Fruit fly (Drosophila melanogaster) whole organism, embryonic: ENCODE measurements around the gene CG6927.

ENCODE experiments used
- Antp ChIP-seq: fragments of 200-800 bp; sonication (Bioruptor generic); optimal IDR thresholded peaks from 3 replicates; lab custom pipeline; 2016; ENCODE audit warnings: missing biosample characterization, missing genetic modification characterization
- CG10366 ChIP-seq: fragments of 200-800 bp; sonication (Bioruptor generic); IDR thresholded peaks from 2 replicates; pipeline ENCODE4 v1.3.6; 2022; ENCODE audit warnings: missing biosample characterization, missing genetic modification characterization
- CG10654 ChIP-seq: fragments of 200-800 bp; sonication (Bioruptor generic); optimal IDR thresholded peaks from 2 replicates; lab custom pipeline; 2016; ENCODE audit warnings: missing biosample characterization, missing genetic modification characterization
- CG13287 ChIP-seq: fragments of 200-800 bp; sonication (Bioruptor generic); IDR thresholded peaks from 2 replicates; pipeline ENCODE4 v1.3.6; 2022; ENCODE audit warnings: missing biosample characterization, missing genetic modification characterization; ENCODE audit not compliant: partially characterized antibody
- CG15073 ChIP-seq: fragments of 200-800 bp; sonication (Bioruptor generic); optimal IDR thresholded peaks from 2 replicates; lab custom pipeline; 2016; ENCODE audit warnings: missing biosample characterization, missing genetic modification characterization
- CG16863 ChIP-seq: fragments of 200-800 bp; sonication (Bioruptor generic); optimal IDR thresholded peaks from 3 replicates; lab custom pipeline; 2016; ENCODE audit warnings: missing biosample characterization, missing genetic modification characterization
- CG18476 ChIP-seq: fragments of 200-800 bp; sonication (Bioruptor generic); optimal IDR thresholded peaks from 2 replicates; lab custom pipeline; 2016; ENCODE audit warnings: missing biosample characterization, mild to moderate bottlenecking, missing genetic modification characterization
- CG3726 ChIP-seq: fragments of 200-800 bp; sonication (Bioruptor generic); IDR thresholded peaks from 3 replicates; pipeline ENCODE4, ENCODE4 v1.3.6; 2022; ENCODE audit warnings: missing biosample characterization, missing genetic modification characterization
- CG3995 ChIP-seq: fragments of 200-800 bp; sonication (Bioruptor generic); optimal IDR thresholded peaks from 3 replicates; lab custom pipeline; 2016; ENCODE audit warnings: missing biosample characterization, missing genetic modification characterization
- CG6813 ChIP-seq: fragments of 200-800 bp; sonication (Bioruptor generic); optimal IDR thresholded peaks from 2 replicates; lab custom pipeline; 2017; ENCODE audit warnings: missing biosample characterization, missing genetic modification characterization, mild to moderate bottlenecking, moderate library complexity, missing genetic modification reagents
- CG6854 ChIP-seq: fragments of 200-800 bp; sonication (Bioruptor generic); optimal IDR thresholded peaks from 3 replicates; lab custom pipeline; 2017; ENCODE audit warnings: missing biosample characterization, mild to moderate bottlenecking, missing genetic modification characterization
- CG7928 ChIP-seq: fragments of 200-800 bp; sonication (Bioruptor generic); optimal IDR thresholded peaks from 2 replicates; lab custom pipeline; 2017; ENCODE audit warnings: missing biosample characterization, mild to moderate bottlenecking, missing genetic modification characterization
- CG7963 ChIP-seq: fragments of 200-800 bp; sonication (Bioruptor generic); IDR thresholded peaks from 3 replicates; pipeline ENCODE4 v1.3.6; 2022; ENCODE audit warnings: missing biosample characterization, missing genetic modification characterization; ENCODE audit not compliant: partially characterized antibody
- CG7987 ChIP-seq: fragments of 200-800 bp; sonication (Bioruptor generic); optimal IDR thresholded peaks from 2 replicates; lab custom pipeline; 2018; ENCODE audit warnings: missing biosample characterization, mild to moderate bottlenecking, missing genetic modification characterization, moderate library complexity
- CG8359 ChIP-seq: fragments of 200-800 bp; sonication (Bioruptor generic); optimal IDR thresholded peaks from 2 replicates; lab custom pipeline; 2017; ENCODE audit warnings: missing biosample characterization, mild to moderate bottlenecking, missing genetic modification characterization, borderline replicate concordance
- CG8478 ChIP-seq: fragments of >200 bp; optimal IDR thresholded peaks from 2 replicates; lab custom pipeline; 2018
- CG8765 ChIP-seq: fragments of 200-800 bp; sonication (Bioruptor generic); IDR thresholded peaks from 2 replicates; pipeline ENCODE4 v1.3.6; 2022; ENCODE audit warnings: missing biosample characterization, missing genetic modification characterization
- CG9727 ChIP-seq: fragments of 200-800 bp; sonication (Bioruptor generic); optimal IDR thresholded peaks from 3 replicates; lab custom pipeline; 2017; ENCODE audit warnings: missing biosample characterization, mild to moderate bottlenecking, missing genetic modification characterization
- CkIIα-i1 ChIP-seq: fragments of 200-800 bp; sonication (Bioruptor generic); IDR thresholded peaks from 2 replicates; pipeline ENCODE4 v1.3.6; 2022; ENCODE audit warnings: missing biosample characterization, missing genetic modification characterization
- D19A ChIP-seq: fragments of 200-800 bp; optimal IDR thresholded peaks from 3 replicates; lab custom pipeline; 2019; ENCODE audit warnings: missing biosample characterization, mild to moderate bottlenecking, missing genetic modification characterization, moderate library complexity
- Dfd ChIP-seq, 2 experiments: fragments of >200 bp; optimal IDR thresholded peaks; 2 replicates each; lab custom pipeline; 2017; ENCODE audit warnings: missing biosample characterization in 2 of 2, missing genetic modification characterization in 2 of 2
- E2f2 ChIP-seq: fragments of 200-800 bp; sonication (Bioruptor generic); IDR thresholded peaks from 2 replicates; pipeline ENCODE4 v1.3.6; 2022; ENCODE audit warnings: missing biosample characterization, missing genetic modification characterization
- Fer1 ChIP-seq: fragments of 200-800 bp; sonication (Bioruptor generic); optimal IDR thresholded peaks from 2 replicates; lab custom pipeline; 2017; ENCODE audit warnings: missing biosample characterization, mild to moderate bottlenecking, missing genetic modification characterization
- GATAe ChIP-seq: fragments of 200-800 bp; sonication (Bioruptor generic); conservative IDR thresholded peaks from 2 replicates; pipeline ENCODE4 v1.3.6; 2022; ENCODE audit warnings: missing biosample characterization, missing genetic modification characterization
- Hand ChIP-seq: fragments of 200-800 bp; sonication (Bioruptor generic); optimal IDR thresholded peaks from 2 replicates; lab custom pipeline; 2017; ENCODE audit warnings: mild to moderate bottlenecking, missing biosample characterization, missing genetic modification reagents, missing genetic modification characterization
- Hr39 ChIP-seq: fragments of >200 bp; optimal IDR thresholded peaks from 2 replicates; lab custom pipeline; 2017
- Hsf ChIP-seq: fragments of 200-800 bp; sonication (Bioruptor generic); optimal IDR thresholded peaks from 3 replicates; lab custom pipeline; 2016; ENCODE audit warnings: missing biosample characterization, missing genetic modification characterization
- Lpt ChIP-seq: fragments of >200 bp; optimal IDR thresholded peaks from 2 replicates; lab custom pipeline; 2018; ENCODE audit warnings: missing biosample characterization, missing genetic modification characterization
- Oaz ChIP-seq: fragments of 200-800 bp; sonication (Bioruptor generic); IDR thresholded peaks from 2 replicates; pipeline ENCODE4 v1.3.6; 2022; ENCODE audit warnings: missing biosample characterization, missing genetic modification characterization
- Oli ChIP-seq: fragments of 200-800 bp; sonication (Bioruptor generic); optimal IDR thresholded peaks from 2 replicates; lab custom pipeline; 2018; ENCODE audit warnings: missing biosample characterization, mild to moderate bottlenecking, missing genetic modification characterization, moderate library complexity
- Poxn ChIP-seq: fragments of 200-800 bp; sonication (Bioruptor generic); IDR thresholded peaks from 2 replicates; pipeline ENCODE4 v1.3.6; 2022; ENCODE audit warnings: missing biosample characterization, missing genetic modification characterization
- Six4 ChIP-seq: fragments of 200-800 bp; sonication (Bioruptor generic); optimal IDR thresholded peaks from 2 replicates; lab custom pipeline; 2016; ENCODE audit warnings: missing biosample characterization, missing genetic modification characterization
- Xbp1 ChIP-seq: fragments of 200-800 bp; sonication (Bioruptor generic); optimal IDR thresholded peaks from 3 replicates; lab custom pipeline; 2016; ENCODE audit warnings: missing biosample characterization, mild to moderate bottlenecking, missing genetic modification characterization
- az2 ChIP-seq: fragments of 200-800 bp; sonication (Bioruptor generic); optimal IDR thresholded peaks from 3 replicates; lab custom pipeline; 2016; ENCODE audit warnings: missing biosample characterization, missing genetic modification characterization
- bcd ChIP-seq: fragments of 200-800 bp; sonication (Bioruptor generic); optimal IDR thresholded peaks from 2 replicates; lab custom pipeline; 2017; ENCODE audit warnings: missing biosample characterization, mild to moderate bottlenecking, missing genetic modification characterization
- cas ChIP-seq: fragments of 200-800 bp; sonication (Bioruptor generic); IDR thresholded peaks from 2 replicates; pipeline ENCODE4 v1.3.6; 2022; ENCODE audit warnings: missing biosample characterization, missing genetic modification characterization
- chif ChIP-seq, 2 experiments: fragments of 200-800 bp; sonication (Bioruptor generic); optimal IDR thresholded peaks; 3 replicates each; lab custom pipeline; 2016; ENCODE audit warnings: missing biosample characterization in 2 of 2, missing genetic modification characterization in 2 of 2
- corto ChIP-seq: fragments of 200-800 bp; sonication (Bioruptor generic); optimal IDR thresholded peaks from 2 replicates; lab custom pipeline; 2016; ENCODE audit warnings: missing biosample characterization, mild to moderate bottlenecking, missing genetic modification characterization, moderate library complexity
- disco-r ChIP-seq: fragments of 200-800 bp; sonication (Bioruptor generic); optimal IDR thresholded peaks from 2 replicates; lab custom pipeline; 2016; ENCODE audit warnings: missing biosample characterization, missing genetic modification characterization
- emc ChIP-seq: fragments of 200-800 bp; sonication (Bioruptor generic); optimal IDR thresholded peaks from 2 replicates; lab custom pipeline; 2016; ENCODE audit warnings: missing biosample characterization, missing genetic modification characterization
- ham ChIP-seq: fragments of 200-800 bp; sonication (Bioruptor generic); IDR thresholded peaks from 2 replicates; pipeline ENCODE4 v1.3.6; 2022; ENCODE audit warnings: missing biosample characterization, missing genetic modification characterization
- inv ChIP-seq: fragments of 200-800 bp; sonication (Bioruptor generic); IDR thresholded peaks from 2 replicates; pipeline ENCODE4 v1.3.6; 2022; ENCODE audit warnings: missing biosample characterization, missing genetic modification characterization; ENCODE audit not compliant: partially characterized antibody
- lbe ChIP-seq: fragments of 200-800 bp; sonication (Bioruptor generic); optimal IDR thresholded peaks from 2 replicates; lab custom pipeline; 2016; ENCODE audit warnings: missing biosample characterization, mild to moderate bottlenecking, missing genetic modification characterization
- lola ChIP-seq, 3 experiments: fragments of >200 bp in 2 of 3; fragments of 200-800 bp in 1 of 3; sonication (Bioruptor generic) in 1 of 3; optimal IDR thresholded peaks; 2 replicates each; lab custom pipeline; 2017 to 2019; ENCODE audit warnings: missing biosample characterization in 3 of 3, missing genetic modification characterization in 3 of 3, mild to moderate bottlenecking in 1 of 3, moderate library complexity in 1 of 3
- otp ChIP-seq: fragments of 200-800 bp; sonication (Bioruptor generic); IDR thresholded peaks from 3 replicates; pipeline ENCODE4, ENCODE4 v1.3.6; 2022; ENCODE audit warnings: missing biosample characterization, missing genetic modification characterization
- rib ChIP-seq: fragments of 200-800 bp; sonication (Bioruptor generic); IDR thresholded peaks from 2 replicates; pipeline ENCODE4 v1.3.6; 2022; ENCODE audit warnings: missing biosample characterization, missing genetic modification characterization
- sd ChIP-seq: fragments of 200-800 bp; sonication (Bioruptor generic); optimal IDR thresholded peaks from 3 replicates; lab custom pipeline; 2018; ENCODE audit warnings: missing biosample characterization, mild to moderate bottlenecking, missing genetic modification characterization, moderate library complexity
- slou ChIP-seq: fragments of 200-800 bp; sonication (Bioruptor generic); optimal IDR thresholded peaks from 3 replicates; lab custom pipeline; 2016; ENCODE audit warnings: missing biosample characterization, missing genetic modification characterization
- sob ChIP-seq: fragments of 200-800 bp; sonication (Bioruptor generic); IDR thresholded peaks from 2 replicates; pipeline ENCODE4 v1.3.6; 2022; ENCODE audit warnings: missing biosample characterization, missing genetic modification characterization
- ssp ChIP-seq: fragments of 200-800 bp; sonication (Bioruptor generic); IDR thresholded peaks from 2 replicates; pipeline ENCODE4 v1.3.6; 2022; ENCODE audit warnings: missing biosample characterization, missing genetic modification characterization
- ttk ChIP-seq: fragments of 200-800 bp; sonication (Bioruptor generic); IDR thresholded peaks from 2 replicates; pipeline ENCODE4 v2.1.2; 2022; ENCODE audit warnings: missing biosample characterization, missing genetic modification characterization
- usp ChIP-seq: fragments of >200 bp; optimal IDR thresholded peaks from 2 replicates; lab custom pipeline; 2017; ENCODE audit warnings: missing biosample characterization, missing genetic modification characterization

CG6927 gene

dm6 chrX:4906573-4906972 is at the start of gene CG6927 (continued):
- TF ChIP-seq CG6813 (GFP tag; lab: Kevin White, UChicago) (no peak), CG15073 (no peak), bcd (peak; percentile 85), CG10366 (GFP tag; lab: Robert Waterston, UW) (peak; percentile 89), Poxn (GFP tag; lab: Robert Waterston, UW) (peak; percentile 52; the same call in 1 of the 2 replicates), D19A (tag; lab: Kevin White, UChicago) (peak; percentile 52), Xbp1 (peak; percentile 49), Antp (GFP tag; lab: Kevin White, UChicago) (peak; percentile 47), Hsf (GFP tag; lab: Kevin White, UChicago) (no peak), chif (GFP tag; optimal IDR thresholded peaks at IDR 0.05; lab: Kevin White, UChicago) (no peak), disco-r (no peak), lbe (peak; percentile 3), CG3726 (GFP tag; lab: Robert Waterston, UW) (peak; percentile 73; the same call in 2 of the 3 replicates), CkIIα-i1 (no peak; the same call in 1 of the 2 replicates), GATAe (GFP tag; lab: Robert Waterston, UW) (peak; percentile 64), CG7987 (GFP tag; lab: Kevin White, UChicago) (no peak), Oaz (GFP tag; lab: Robert Waterston, UW) (peak; percentile 95), Dfd (GFP tag; optimal IDR thresholded peaks at IDR 0.05; lab: Kevin White, UChicago) (no peak), Oli (tag; lab: Kevin White, UChicago) (peak; percentile 50), CG7928 (GFP tag; lab: Kevin White, UChicago) (no peak), CG8478 (lab: Kevin White, UChicago) (no peak), CG3995 (GFP tag; lab: Kevin White, UChicago) (no peak), Six4 (GFP tag; lab: Kevin White, UChicago) (no peak), CG18476 (GFP tag; lab: Kevin White, UChicago) (no peak), CG10654 (GFP tag; lab: Kevin White, UChicago) (peak; percentile 2), Hr39 (lab: Kevin White, UChicago) (no peak), corto (GFP tag; lab: Kevin White, UChicago) (no peak), sob (peak; percentile 97), otp (GFP tag; lab: Robert Waterston, UW) (peak; percentile 87), Hand (GFP tag; lab: Kevin White, UChicago) (no peak), ham (peak; percentile 58; the same call in 1 of the 2 replicates), CG7963 (no peak), sd (tag; lab: Kevin White, UChicago) (no peak), az2 (GFP tag; lab: Kevin White, UChicago) (peak; percentile 24), CG9727 (GFP tag; lab: Kevin White, UChicago) (peak; percentile 61), CG16863 (GFP tag; lab: Kevin White, UChicago) (no peak), ssp (GFP tag; lab: Robert Waterston, UW) (peak; percentile 83), lola (GFP tag; optimal IDR thresholded peaks at IDR 0.05; lab: Kevin White, UChicago) (peak in 1 of 3 experiments; percentile 61), CG8359 (GFP tag; lab: Kevin White, UChicago) (no peak), E2f2 (peak; percentile 83), usp (no peak), slou (GFP tag; lab: Kevin White, UChicago) (no peak), rib (peak; percentile 47; the same call in 1 of the 2 replicates), CG6854 (no peak), CG13287 (GFP tag; lab: Robert Waterston, UW) (no peak), CG8765 (GFP tag; lab: Robert Waterston, UW) (peak; percentile 62), cas (peak; percentile 89), Lpt (GFP tag; lab: Kevin White, UChicago) (no peak), Fer1 (GFP tag; lab: Kevin White, UChicago) (peak; percentile 41), inv (GFP tag; lab: Robert Waterston, UW) (no peak), ttk (GFP tag; lab: Robert Waterston, UW) (peak; percentile 92), emc (GFP tag; lab: Kevin White, UChicago) (no peak)
